Worm (Caenorhabditis elegans) whole organism, L1 larva: Measurements from ENCODE around the gene K09C4.9.

Experiments used
- aha-1 ChIP-seq: fragments of 150-350 bp; optimal IDR thresholded peaks from 2 replicates; lab custom pipeline; 2014; ENCODE audit warnings: missing biosample characterization, missing genetic modification characterization
- aly-2 ChIP-seq: fragments of 150-350 bp; optimal IDR thresholded peaks from 2 replicates; lab custom pipeline; 2014; ENCODE audit warnings: missing biosample characterization, missing genetic modification characterization
- blmp-1 ChIP-seq: fragments of 150-350 bp; optimal IDR thresholded peaks from 2 replicates; lab custom pipeline; 2014; ENCODE audit warnings: missing biosample characterization, missing genetic modification characterization
- dsc-1 ChIP-seq: sonication (generic microtip); optimal IDR thresholded peaks from 2 replicates; lab custom pipeline; 2016; ENCODE audit warnings: mild to moderate bottlenecking, missing genetic modification characterization, missing compliant biosample characterization
- efl-1 ChIP-seq, 4 experiments: fragments of 150-350 bp; optimal IDR thresholded peaks in 3 of 4; peaks in 1 of 4; 1 replicate in 1 of 4; 2 replicates in 3 of 4; lab custom pipeline; 2014; ENCODE audit warnings: missing biosample characterization in 2 of 4, missing genetic modification characterization in 2 of 4, missing genetic modification reagents in 2 of 4
- lin-13 ChIP-seq: fragments of 150-350 bp; optimal IDR thresholded peaks from 2 replicates; lab custom pipeline; 2014; ENCODE audit warnings: missing biosample characterization, missing genetic modification reagents, missing genetic modification characterization
- nhr-28 ChIP-seq: fragments of 150-350 bp; optimal IDR thresholded peaks from 2 replicates; lab custom pipeline; 2014; ENCODE audit warnings: missing biosample characterization, missing genetic modification characterization
- nhr-47 ChIP-seq: sonication (generic microtip); optimal IDR thresholded peaks from 2 replicates; lab custom pipeline; 2016; ENCODE audit warnings: mild to moderate bottlenecking, missing genetic modification characterization, moderate library complexity, missing compliant biosample characterization
- rnt-1 ChIP-seq: sonication (generic microtip); optimal IDR thresholded peaks from 2 replicates; lab custom pipeline; 2016; ENCODE audit warnings: mild to moderate bottlenecking, missing genetic modification characterization, moderate library complexity, missing compliant biosample characterization
- skn-1 ChIP-seq: fragments of 150-350 bp; optimal IDR thresholded peaks from 2 replicates; lab custom pipeline; 2014; ENCODE audit warnings: missing biosample characterization, missing genetic modification characterization
- swsn-7 ChIP-seq: sonication (generic microtip); optimal IDR thresholded peaks from 2 replicates; lab custom pipeline; 2016; ENCODE audit warnings: missing genetic modification characterization, missing compliant biosample characterization
- unc-30 ChIP-seq: sonication (generic microtip); optimal IDR thresholded peaks from 2 replicates; lab custom pipeline; 2017; ENCODE audit warnings: missing biosample characterization, missing genetic modification characterization
- ztf-11 ChIP-seq, 2 experiments: sonication (generic microtip); optimal IDR thresholded peaks; 2 replicates each; lab custom pipeline; 2016 to 2017; ENCODE audit warnings: missing genetic modification characterization in 2 of 2, missing biosample characterization in 1 of 2, missing compliant biosample characterization in 1 of 2

DNA sequence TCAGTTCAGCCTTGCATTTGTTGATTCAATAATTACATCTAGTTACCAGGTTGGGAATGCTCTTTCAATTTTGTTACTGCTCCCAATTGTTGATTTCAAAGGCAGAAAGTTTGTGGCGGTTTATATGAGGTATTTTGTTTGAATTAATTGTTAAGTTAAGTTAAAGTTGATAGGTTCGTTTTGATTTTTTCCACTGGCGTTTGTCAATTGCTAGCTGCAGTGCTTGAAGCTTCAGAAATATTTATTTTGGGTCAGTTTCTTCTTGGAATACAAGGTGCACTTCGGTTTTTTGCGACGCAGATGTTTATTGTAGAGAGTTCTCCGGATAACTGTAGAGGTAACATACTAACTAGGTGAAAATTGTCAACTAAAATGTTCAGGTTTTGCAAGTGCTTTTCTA, 30.2 kb upstream of the K09C4.9 start, which contains the start of gene F11D5.5:
- TF ChIP-seq dsc-1 (tag; lab: Kevin White, UChicago) (no peak), ztf-11 (tag; optimal IDR thresholded peaks at IDR 0.05; lab: Kevin White, UChicago) (no peak), swsn-7 (tag; lab: Kevin White, UChicago) (no peak), lin-13 (GFP tag; lab: Kevin White, UChicago) (no peak), nhr-47 (tag; lab: Kevin White, UChicago) (no peak), rnt-1 (tag; lab: Kevin White, UChicago) (no peak), aha-1 (tag; lab: Kevin White, UChicago) (no peak), nhr-28 (tag; lab: Kevin White, UChicago) (no peak), aly-2 (tag; lab: Kevin White, UChicago) (no peak), efl-1 (optimal IDR thresholded peaks at IDR 0.05; lab: Kevin White, UChicago) (no peak), efl-1 (GFP tag; optimal IDR thresholded peaks at IDR 0.05 in 1 of 2; lab: Kevin White, UChicago) (no peak), unc-30 (tag; lab: Kevin White, UChicago) (no peak), skn-1 (tag; lab: Kevin White, UChicago) (no peak), blmp-1 (tag; lab: Kevin White, UChicago) (no peak)
